Worm (Caenorhabditis elegans): ENCODE results near the gene fbxa-35.

fbxa-35 gene

ce11 chrIII:1331894-1332293, 36.4 kb downstream of the fbxa-35 start, which contains the start of gene Y82E9BL.19:
TSS of gene Y82E9BL.19 (plus strand) at chrIII:1332016.
- TF ChIP-seq Y22D7AL.16 (tag; optimal IDR thresholded peaks at IDR 0.05): no peak
- TF ChIP-seq ceh-6 (GFP tag; optimal IDR thresholded peaks at IDR 0.05): no peak

DNA sequence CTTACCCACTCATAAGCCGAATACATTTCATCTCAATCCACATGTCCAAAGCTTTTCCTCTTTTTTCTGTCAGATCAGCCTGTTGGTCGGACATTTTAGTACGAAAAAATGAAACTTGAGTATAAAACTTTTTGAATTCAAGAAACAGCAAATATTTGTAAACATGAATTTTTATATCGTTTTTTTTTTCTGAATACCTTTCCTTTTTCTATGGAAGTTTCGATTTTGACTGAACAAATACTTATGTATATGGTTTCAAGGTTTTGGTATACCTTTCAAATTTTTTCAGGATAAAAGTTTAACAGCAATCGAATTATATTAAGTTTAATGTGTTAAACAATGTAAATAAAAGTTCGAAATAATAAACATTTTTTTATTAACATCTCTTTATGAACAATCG, 44.8 kb downstream of the fbxa-35 start, which contains the start of gene fbxa-5:
TSS of gene fbxa-5 (minus strand) at position 101 of the 400 bp plus-strand sequence.
- no peak for TF ChIP-seq ets-4 (tag; optimal IDR thresholded peaks at IDR 0.05)
- no peak for TF ChIP-seq pha-2 (tag; optimal IDR thresholded peaks at IDR 0.05)
- no peak for TF ChIP-seq ceh-19 (GFP tag; optimal IDR thresholded peaks at IDR 0.05)
- no peak for TF ChIP-seq tbx-2 (tag; optimal IDR thresholded peaks at IDR 0.05)
- TF ChIP-seq T23F11.4 (GFP tag; optimal IDR thresholded peaks at IDR 0.05): no peak
- no peak for TF ChIP-seq madf-2 (tag; optimal IDR thresholded peaks at IDR 0.05)
- no peak for TF ChIP-seq zip-5 (tag; optimal IDR thresholded peaks at IDR 0.05)
- no peak for TF ChIP-seq ahr-1 (tag; optimal IDR thresholded peaks at IDR 0.05)
- no peak for TF ChIP-seq Y22D7AL.16 (tag; optimal IDR thresholded peaks at IDR 0.05)
- no peak for TF ChIP-seq rnt-1 (tag; optimal IDR thresholded peaks at IDR 0.05)

DNA sequence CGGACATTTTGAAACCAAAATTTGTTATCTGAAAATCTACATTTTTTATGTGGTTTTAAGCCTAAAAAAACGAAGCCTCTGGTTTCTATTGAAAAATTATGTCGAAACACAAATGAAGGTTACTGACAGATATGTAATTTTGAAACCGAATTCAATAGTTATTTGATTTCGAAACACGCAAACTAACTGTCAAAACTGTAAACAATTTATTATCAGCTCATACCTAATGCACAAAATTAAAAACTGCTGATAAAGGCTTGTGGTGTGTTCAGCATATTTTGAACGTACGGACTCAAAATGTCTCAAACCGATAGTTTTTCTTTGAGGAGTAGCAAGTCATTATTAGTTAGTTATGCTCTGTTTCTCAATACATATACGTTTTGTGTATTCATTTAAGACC, 47.0 kb downstream of the fbxa-35 start, which contains the start of gene fbxa-26:
TSS of gene fbxa-26 (minus strand) at position 35 of the 400 bp plus-strand sequence.
- TF ChIP-seq unc-42 (tag; optimal IDR thresholded peaks at IDR 0.05): no peak
- TF ChIP-seq F13H6.1 (tag; optimal IDR thresholded peaks at IDR 0.05): no peak
- no peak for TF ChIP-seq lin-11 (tag; optimal IDR thresholded peaks at IDR 0.05)
- no peak for TF ChIP-seq ztf-16 (tag; optimal IDR thresholded peaks at IDR 0.05)
- no peak for TF ChIP-seq ceh-9 (tag; optimal IDR thresholded peaks at IDR 0.05)
- TF ChIP-seq dve-1 (tag; optimal IDR thresholded peaks at IDR 0.05): no peak
- TF ChIP-seq ceh-14 (tag; optimal IDR thresholded peaks at IDR 0.05): no peak
- TF ChIP-seq ceh-48 (tag; optimal IDR thresholded peaks at IDR 0.05): no peak
- no peak for TF ChIP-seq madf-2 (tag; optimal IDR thresholded peaks at IDR 0.05)
- no peak for TF ChIP-seq nfya-1 (tag; optimal IDR thresholded peaks at IDR 0.05)
- no peak for TF ChIP-seq K02D7.2 (tag; optimal IDR thresholded peaks at IDR 0.05)
- TF ChIP-seq ceh-22 (tag; optimal IDR thresholded peaks at IDR 0.05): no peak

DNA sequence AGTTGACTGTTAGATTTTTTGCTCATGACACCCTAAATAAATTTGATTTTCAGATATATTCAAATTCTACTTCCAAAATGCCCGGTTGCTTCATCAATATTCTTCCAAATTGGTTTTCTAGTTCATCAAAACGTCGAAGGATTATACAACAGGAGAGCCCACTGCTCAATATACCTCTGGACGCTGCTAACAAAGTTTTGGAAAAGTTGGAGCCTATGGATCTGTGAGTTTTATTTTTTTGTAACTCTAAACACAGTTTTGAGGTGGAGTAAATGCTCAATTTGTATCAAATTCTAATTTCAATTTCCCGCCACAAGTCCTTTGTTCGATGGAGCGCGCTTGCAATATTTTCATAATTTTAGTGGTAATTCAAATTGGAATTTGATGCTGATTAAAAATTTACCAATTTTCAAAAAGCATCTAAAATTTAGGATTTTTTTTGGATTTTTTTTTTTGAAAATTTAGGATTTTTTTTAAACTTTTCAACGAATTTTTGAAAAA, 47.5 kb downstream of the fbxa-35 start, which contains the start of gene fbxa-27:
TSS of gene fbxa-27 (plus strand) at position 51 of the 501 bp plus-strand sequence.
- no peak for TF ChIP-seq tbx-2 (tag; optimal IDR thresholded peaks at IDR 0.05)
- TF ChIP-seq ceh-31 (tag; optimal IDR thresholded peaks at IDR 0.05): no peak
- TF ChIP-seq ceh-34 (tag; optimal IDR thresholded peaks at IDR 0.05): no peak
- no peak for TF ChIP-seq pat-9 (tag; optimal IDR thresholded peaks at IDR 0.05)
- TF ChIP-seq rnt-1 (tag; optimal IDR thresholded peaks at IDR 0.05): no peak
- TF ChIP-seq ztf-16 (tag; optimal IDR thresholded peaks at IDR 0.05): no peak
- no peak for TF ChIP-seq dve-1 (tag; optimal IDR thresholded peaks at IDR 0.05)
- no peak for TF ChIP-seq ama-1 (optimal IDR thresholded peaks at IDR 0.05)
- TF ChIP-seq pax-1 (tag; optimal IDR thresholded peaks at IDR 0.05): no peak

DNA sequence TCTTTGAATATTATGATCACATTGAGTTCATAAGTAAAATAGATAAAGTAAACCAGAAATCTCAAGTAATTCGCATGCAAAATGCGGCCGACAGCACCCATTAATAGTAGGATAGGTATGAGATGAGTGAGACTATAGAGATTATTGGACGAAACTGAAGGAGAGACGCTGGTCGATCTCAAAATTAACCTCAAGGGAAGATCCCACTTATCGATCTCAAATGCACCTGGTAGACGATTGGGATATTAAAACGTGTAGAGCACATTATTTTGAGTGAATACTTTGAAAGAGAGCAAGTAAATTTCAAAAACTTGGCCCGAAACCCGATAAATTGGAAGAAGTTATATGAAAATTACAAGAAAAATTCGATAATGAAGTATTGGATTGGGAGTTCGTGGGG, 50.2 kb downstream of the fbxa-35 start, which contains the start of gene Y82E9BL.6:
TSS of gene Y82E9BL.6 (minus strand) at position 101 of the 400 bp plus-strand sequence.
- TF ChIP-seq ref-2 (tag; optimal IDR thresholded peaks at IDR 0.05) (no peak), pros-1 (tag; optimal IDR thresholded peaks at IDR 0.05) (no peak), che-1 (tag; optimal IDR thresholded peaks at IDR 0.05) (no peak), C38D4.7 (GFP tag; optimal IDR thresholded peaks at IDR 0.05) (no peak), unc-86 (tag; optimal IDR thresholded peaks at IDR 0.05) (no peak), ceh-18 (tag; optimal IDR thresholded peaks at IDR 0.05) (no peak), elt-4 (tag; optimal IDR thresholded peaks at IDR 0.05) (no peak), K09A11.1 (tag; optimal IDR thresholded peaks at IDR 0.05; ENCODE audit: insufficient read depth) (no peak), nhr-232 (tag; optimal IDR thresholded peaks at IDR 0.05) (no peak), nfya-1 (tag; optimal IDR thresholded peaks at IDR 0.05) (no peak), ceh-14 (tag; optimal IDR thresholded peaks at IDR 0.05) (no peak)

All from whole organism, late embryonic.